Worm (Caenorhabditis elegans): ENCODE measurements around the gene Y54G2A.36.

Gene Y54G2A.36

ce11 chrIV:2854161-2854560, 43.3 kb upstream of the Y54G2A.36 start:
- no peak for TF ChIP-seq zip-8 (tag; optimal IDR thresholded peaks at IDR 0.05)
- no peak for TF ChIP-seq tbx-8 (GFP tag; optimal IDR thresholded peaks at IDR 0.05)
- TF ChIP-seq lin-32 (GFP tag; optimal IDR thresholded peaks at IDR 0.05): no peak
- TF ChIP-seq mep-1 (tag; optimal IDR thresholded peaks at IDR 0.05): no peak
- no peak for TF ChIP-seq elt-1 (tag; optimal IDR thresholded peaks at IDR 0.05; ENCODE audit: borderline replicate concordance, insufficient read depth)
- no peak for TF ChIP-seq unc-39 (tag; optimal IDR thresholded peaks at IDR 0.05)
- no peak for TF ChIP-seq flh-1 (GFP tag; optimal IDR thresholded peaks at IDR 0.05)
- no peak for TF ChIP-seq M03D4.4 (tag; optimal IDR thresholded peaks at IDR 0.05)
- no peak for TF ChIP-seq unc-62 (GFP tag; optimal IDR thresholded peaks at IDR 0.05)
- no peak for TF ChIP-seq hlh-1 (tag; optimal IDR thresholded peaks at IDR 0.05)
- TF ChIP-seq unc-120 (tag; optimal IDR thresholded peaks at IDR 0.05; ENCODE audit: poor library complexity, severe bottlenecking): no peak
- TF ChIP-seq nhr-237 (tag; optimal IDR thresholded peaks at IDR 0.05): no peak
- no peak for TF ChIP-seq ceh-39 (tag; optimal IDR thresholded peaks at IDR 0.05)
- no peak for TF ChIP-seq nhr-12 (tag; optimal IDR thresholded peaks at IDR 0.05)
- TF ChIP-seq elt-3 (tag; optimal IDR thresholded peaks at IDR 0.05): no peak
- TF ChIP-seq mab-5 (tag; optimal IDR thresholded peaks at IDR 0.05): no peak
- TF ChIP-seq cnd-1 (tag; optimal IDR thresholded peaks at IDR 0.05): no peak

- TF ChIP-seq drap-1 (GFP tag; optimal IDR thresholded peaks at IDR 0.05) (no peak), elt-1 (tag; optimal IDR thresholded peaks at IDR 0.05; ENCODE audit: borderline replicate concordance, insufficient read depth) (no peak), mls-2 (tag; optimal IDR thresholded peaks at IDR 0.05) (no peak), lsy-2 (tag; optimal IDR thresholded peaks at IDR 0.05) (no peak), nhr-2 (tag; optimal IDR thresholded peaks at IDR 0.05) (no peak), zip-8 (tag; optimal IDR thresholded peaks at IDR 0.05) (no peak), ceh-39 (tag; optimal IDR thresholded peaks at IDR 0.05) (no peak), ceh-43 (GFP tag; optimal IDR thresholded peaks at IDR 0.05) (no peak), unc-120 (tag; optimal IDR thresholded peaks at IDR 0.05; ENCODE audit: poor library complexity, severe bottlenecking) (no peak), sem-2 (GFP tag; optimal IDR thresholded peaks at IDR 0.05) (no peak), hlh-1 (tag; optimal IDR thresholded peaks at IDR 0.05) (no peak), cnd-1 (tag; optimal IDR thresholded peaks at IDR 0.05) (no peak), nhr-237 (tag; optimal IDR thresholded peaks at IDR 0.05) (no peak), bed-3 (GFP tag; optimal IDR thresholded peaks at IDR 0.05) (no peak), nhr-76 (tag; optimal IDR thresholded peaks at IDR 0.05) (no peak), unc-39 (tag; optimal IDR thresholded peaks at IDR 0.05) (no peak)
Observed at ce11 chrIV:2855056-2855752, 42.3 kb upstream of the Y54G2A.36 start.

- TF ChIP-seq mab-5 (tag; optimal IDR thresholded peaks at IDR 0.05) (no peak), nhr-12 (tag; optimal IDR thresholded peaks at IDR 0.05) (no peak), snpc-4 (tag; optimal IDR thresholded peaks at IDR 0.05) (no peak), unc-62 (GFP tag; optimal IDR thresholded peaks at IDR 0.05) (no peak), ceh-83 (GFP tag; optimal IDR thresholded peaks at IDR 0.05) (no peak), pha-4 (tag; optimal IDR thresholded peaks at IDR 0.05) (no peak), ceh-43 (GFP tag; optimal IDR thresholded peaks at IDR 0.05) (no peak), lin-32 (GFP tag; optimal IDR thresholded peaks at IDR 0.05) (no peak), cnd-1 (tag; optimal IDR thresholded peaks at IDR 0.05) (no peak), M03D4.4 (tag; optimal IDR thresholded peaks at IDR 0.05) (no peak), lsy-2 (tag; optimal IDR thresholded peaks at IDR 0.05) (no peak), unc-39 (tag; optimal IDR thresholded peaks at IDR 0.05) (no peak), tbx-8 (GFP tag; optimal IDR thresholded peaks at IDR 0.05) (no peak), ces-1 (GFP tag; optimal IDR thresholded peaks at IDR 0.05) (no peak), mls-2 (tag; optimal IDR thresholded peaks at IDR 0.05) (no peak)
Observed at ce11 chrIV:2858734-2859133, 38.8 kb upstream of the Y54G2A.36 start.

- TF ChIP-seq ces-1 (GFP tag; optimal IDR thresholded peaks at IDR 0.05): no peak
- no peak for TF ChIP-seq unc-62 (GFP tag; optimal IDR thresholded peaks at IDR 0.05)
- TF ChIP-seq blmp-1 (tag; optimal IDR thresholded peaks at IDR 0.05): no peak
- TF ChIP-seq ham-2 (GFP tag; optimal IDR thresholded peaks at IDR 0.05): no peak
- no peak for TF ChIP-seq M03D4.4 (tag; optimal IDR thresholded peaks at IDR 0.05)
- no peak for TF ChIP-seq nhr-2 (tag; optimal IDR thresholded peaks at IDR 0.05)
- no peak for TF ChIP-seq nhr-12 (tag; optimal IDR thresholded peaks at IDR 0.05)
- no peak for TF ChIP-seq ceh-43 (GFP tag; optimal IDR thresholded peaks at IDR 0.05)
- TF ChIP-seq flh-1 (GFP tag; optimal IDR thresholded peaks at IDR 0.05): no peak
- no peak for TF ChIP-seq mep-1 (tag; optimal IDR thresholded peaks at IDR 0.05)
- TF ChIP-seq mls-2 (tag; optimal IDR thresholded peaks at IDR 0.05): no peak
- no peak for TF ChIP-seq mab-5 (tag; optimal IDR thresholded peaks at IDR 0.05)
- TF ChIP-seq nhr-76 (tag; optimal IDR thresholded peaks at IDR 0.05): no peak
- no peak for TF ChIP-seq nhr-237 (tag; optimal IDR thresholded peaks at IDR 0.05)
- TF ChIP-seq lin-13 (tag; optimal IDR thresholded peaks at IDR 0.05): no peak
- TF ChIP-seq cnd-1 (tag; optimal IDR thresholded peaks at IDR 0.05): no peak
- TF ChIP-seq ceh-83 (GFP tag; optimal IDR thresholded peaks at IDR 0.05): no peak
- TF ChIP-seq unc-39 (tag; optimal IDR thresholded peaks at IDR 0.05): no peak
Observed at ce11 chrIV:2864743-2865142, 32.8 kb upstream of the Y54G2A.36 start, which contains the start of gene Y54G2A.16. TSS of gene Y54G2A.16 (minus strand) at chrIV:2864843.

Data from whole organism, mixed stage, embryonic.